Fruit fly (Drosophila melanogaster) whole organism, prepupa: Measurements from ENCODE around the gene CG14624.

Experiments
- Blimp-1 ChIP-seq: fragments of 200-800 bp; sonication (Bioruptor generic); optimal IDR thresholded peaks from 3 replicates; lab custom pipeline; 2017; ENCODE audit warnings: missing biosample characterization, missing genetic modification characterization, mild to moderate bottlenecking, moderate library complexity, missing genetic modification reagents
- CG10631 ChIP-seq: fragments of 200-800 bp; sonication (Bioruptor generic); optimal IDR thresholded peaks from 2 replicates; lab custom pipeline; 2016; ENCODE audit warnings: missing biosample characterization, missing genetic modification characterization
- CG11762 ChIP-seq: fragments of 200-800 bp; sonication (Bioruptor generic); optimal IDR thresholded peaks from 3 replicates; lab custom pipeline; 2016; ENCODE audit warnings: missing biosample characterization, missing genetic modification characterization; ENCODE audit not compliant: insufficient read depth
- CG16779 ChIP-seq: fragments of 200-800 bp; sonication (Bioruptor generic); optimal IDR thresholded peaks from 3 replicates; lab custom pipeline; 2017; ENCODE audit warnings: missing biosample characterization, mild to moderate bottlenecking, missing genetic modification characterization
- CG6854 ChIP-seq: fragments of 200-800 bp; sonication (Bioruptor generic); optimal IDR thresholded peaks from 2 replicates; lab custom pipeline; 2017; ENCODE audit warnings: missing biosample characterization, mild to moderate bottlenecking, missing genetic modification characterization
- Hr39 ChIP-seq: fragments of 200-800 bp; sonication (Bioruptor generic); optimal IDR thresholded peaks from 2 replicates; lab custom pipeline; 2016; ENCODE audit warnings: missing biosample characterization, missing genetic modification characterization
- OdsH ChIP-seq: fragments of 200-800 bp; sonication (Bioruptor generic); optimal IDR thresholded peaks from 3 replicates; lab custom pipeline; 2016; ENCODE audit warnings: missing biosample characterization, missing genetic modification characterization
- achi ChIP-seq: fragments of 200-800 bp; sonication (Bioruptor generic); optimal IDR thresholded peaks from 3 replicates; lab custom pipeline; 2016; ENCODE audit warnings: missing biosample characterization, missing genetic modification characterization
- acj6 ChIP-seq: fragments of 200-800 bp; sonication (Bioruptor generic); optimal IDR thresholded peaks from 3 replicates; lab custom pipeline; 2016; ENCODE audit warnings: missing biosample characterization, missing genetic modification characterization
- fd59A ChIP-seq: fragments of 200-800 bp; sonication (Bioruptor generic); optimal IDR thresholded peaks from 2 replicates; lab custom pipeline; 2017; ENCODE audit warnings: missing biosample characterization, mild to moderate bottlenecking, missing genetic modification characterization, missing genetic modification reagents
- svp ChIP-seq: fragments of 200-800 bp; sonication (Bioruptor generic); peaks from one replicate; lab custom pipeline; 2016; ENCODE audit warnings: missing biosample characterization, missing genetic modification characterization

- no peak for TF ChIP-seq CG10631 (GFP tag; lab: Kevin White, UChicago)
- no peak for TF ChIP-seq acj6 (GFP tag; lab: Kevin White, UChicago)
- TF ChIP-seq CG16779 (tag; lab: Kevin White, UChicago): no peak
- TF ChIP-seq achi: peak; percentile 5
- no peak for TF ChIP-seq Hr39 (GFP tag; lab: Kevin White, UChicago)
- TF ChIP-seq Blimp-1: no peak
- TF ChIP-seq fd59A (GFP tag; lab: Kevin White, UChicago): no peak
- no peak for TF ChIP-seq svp (GFP tag; lab: Kevin White, UChicago)
- TF ChIP-seq CG6854 (GFP tag; lab: Kevin White, UChicago): no peak
- TF ChIP-seq OdsH (GFP tag; lab: Kevin White, UChicago): peak; percentile 21
- TF ChIP-seq CG11762 (GFP tag; lab: Kevin White, UChicago): no peak
Observed at dm6 chrX:1231707-1232106, 25.2 kb downstream of the CG14624 start.
